Worm (Caenorhabditis elegans): ENCODE results near the gene nhr-36.

The nhr-36 gene

DNA sequence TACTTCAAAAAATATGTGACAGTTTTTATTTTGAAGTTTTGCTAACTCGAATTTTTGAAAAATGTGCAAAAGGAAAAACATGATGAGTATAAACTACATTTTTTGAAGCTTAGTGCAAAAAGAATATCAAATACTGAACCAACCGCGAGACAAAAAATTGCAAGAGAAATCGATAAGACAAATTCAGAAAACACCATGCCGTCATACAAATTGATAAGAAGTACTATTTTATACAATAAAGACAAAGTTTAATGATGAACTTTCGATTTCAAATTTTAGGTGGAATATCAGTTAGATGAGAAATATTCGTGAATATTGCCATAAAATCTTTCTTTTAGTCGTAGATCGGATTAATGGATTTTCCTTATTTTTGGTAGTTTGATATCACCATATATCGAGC lies 1.3 kb upstream of the nhr-36 start:
- no peak for TF ChIP-seq sea-1 (GFP tag; conservative IDR thresholded peaks at IDR 0.05)

DNA sequence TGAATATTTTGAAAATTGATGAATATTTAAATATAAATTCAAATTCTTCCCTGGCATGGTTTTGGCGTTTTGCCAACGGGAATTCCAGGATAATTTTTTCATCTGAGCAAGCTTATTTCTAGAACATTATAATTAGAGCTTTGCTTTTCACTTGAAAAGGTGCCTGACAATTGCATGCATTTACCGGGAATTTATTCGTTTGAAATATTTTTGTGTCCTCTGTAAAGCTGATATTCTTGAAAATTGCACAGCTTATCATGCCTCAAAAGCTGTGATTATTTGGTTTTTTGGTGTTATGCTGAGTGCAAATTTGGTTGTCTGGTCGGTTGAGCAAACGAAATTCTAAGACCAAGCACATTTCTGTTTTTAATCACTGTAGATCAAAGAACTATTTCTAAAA lies 981 bp downstream of the nhr-36 start:
- no peak for TF ChIP-seq tbx-11 (GFP tag; IDR thresholded peaks at IDR 0.05)
- TF ChIP-seq scrt-1 (GFP tag; IDR thresholded peaks at IDR 0.05) = no peak
- TF ChIP-seq hmg-4 (GFP tag; optimal IDR thresholded peaks at IDR 0.05) = no peak
- TF ChIP-seq aly-1 (tag; optimal IDR thresholded peaks at IDR 0.05) = no peak
- no peak for TF ChIP-seq tra-4 (tag; optimal IDR thresholded peaks at IDR 0.05)
- no peak for TF ChIP-seq tbx-37 (GFP tag; conservative IDR thresholded peaks at IDR 0.05)
- TF ChIP-seq pes-1 (GFP tag; IDR thresholded peaks at IDR 0.05) = no peak
- no peak for TF ChIP-seq B0310.2 (tag; optimal IDR thresholded peaks at IDR 0.05)
- TF ChIP-seq flt-1 (GFP tag; IDR thresholded peaks at IDR 0.05) = no peak
- TF ChIP-seq ama-1 (optimal IDR thresholded peaks at IDR 0.05) = no peak
- TF ChIP-seq F13C5.2 (tag; optimal IDR thresholded peaks at IDR 0.05) = no peak
- TF ChIP-seq ets-7 (tag; optimal IDR thresholded peaks at IDR 0.05) = no peak
- no peak for TF ChIP-seq hmbx-1 (tag; optimal IDR thresholded peaks at IDR 0.05)
- no peak for TF ChIP-seq ceh-13 (GFP tag; optimal IDR thresholded peaks at IDR 0.05)

ce11 chrV:9257467-9257866 lies 3.9 kb downstream of the nhr-36 start, which contains the start of gene F07C3.16:
F07C3.16 (minus strand) TSS chrV:9257567.
- no peak for TF ChIP-seq tbx-11 (GFP tag; IDR thresholded peaks at IDR 0.05)
- no peak for TF ChIP-seq scrt-1 (GFP tag; IDR thresholded peaks at IDR 0.05)
- no peak for TF ChIP-seq ceh-13 (GFP tag; optimal IDR thresholded peaks at IDR 0.05)
- TF ChIP-seq aly-1 (tag; optimal IDR thresholded peaks at IDR 0.05) = no peak
- no peak for TF ChIP-seq pes-1 (GFP tag; IDR thresholded peaks at IDR 0.05)
- no peak for TF ChIP-seq ets-7 (tag; optimal IDR thresholded peaks at IDR 0.05)
- TF ChIP-seq hmbx-1 (tag; optimal IDR thresholded peaks at IDR 0.05) = no peak
- no peak for TF ChIP-seq ama-1 (optimal IDR thresholded peaks at IDR 0.05)
- TF ChIP-seq sea-1 (GFP tag; conservative IDR thresholded peaks at IDR 0.05) = no peak
- no peak for TF ChIP-seq flt-1 (GFP tag; IDR thresholded peaks at IDR 0.05)
- no peak for TF ChIP-seq B0310.2 (tag; optimal IDR thresholded peaks at IDR 0.05)
- TF ChIP-seq F13C5.2 (tag; optimal IDR thresholded peaks at IDR 0.05) = no peak
- TF ChIP-seq tra-4 (tag; optimal IDR thresholded peaks at IDR 0.05) = no peak

DNA sequence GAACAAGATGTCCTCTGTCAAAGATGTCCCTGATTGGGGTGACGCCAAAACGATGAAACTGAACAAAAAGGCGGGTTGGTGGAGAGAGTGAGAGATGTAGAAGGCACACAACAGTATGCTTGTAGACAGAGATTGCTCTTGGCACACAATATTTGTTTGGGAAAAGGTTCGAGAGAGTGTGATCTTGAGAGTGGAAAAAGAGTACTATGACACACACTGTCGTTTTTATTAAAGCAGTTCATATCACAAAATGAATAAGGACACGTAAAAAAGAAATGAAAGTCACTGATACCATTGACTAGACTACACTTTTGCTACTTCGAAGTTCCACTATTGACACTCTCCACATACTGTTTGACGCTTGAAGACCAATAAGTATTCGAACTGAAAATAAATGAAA lies 5.9 kb downstream of the nhr-36 start:
- TF ChIP-seq pes-1 (GFP tag; IDR thresholded peaks at IDR 0.05) (no peak), aly-1 (tag; optimal IDR thresholded peaks at IDR 0.05) (no peak), flt-1 (GFP tag; IDR thresholded peaks at IDR 0.05) (no peak), scrt-1 (GFP tag; IDR thresholded peaks at IDR 0.05) (no peak), ceh-13 (GFP tag; optimal IDR thresholded peaks at IDR 0.05) (no peak), tra-4 (tag; optimal IDR thresholded peaks at IDR 0.05) (no peak), hmg-4 (GFP tag; optimal IDR thresholded peaks at IDR 0.05) (no peak), ets-7 (tag; optimal IDR thresholded peaks at IDR 0.05) (no peak), B0310.2 (tag; optimal IDR thresholded peaks at IDR 0.05) (no peak), hnd-1 (tag; optimal IDR thresholded peaks at IDR 0.05) (no peak), tbx-11 (GFP tag; IDR thresholded peaks at IDR 0.05) (no peak), ceh-36 (tag; optimal IDR thresholded peaks at IDR 0.05) (no peak), hmbx-1 (tag; optimal IDR thresholded peaks at IDR 0.05) (no peak), sea-1 (GFP tag; conservative IDR thresholded peaks at IDR 0.05) (no peak), tbx-37 (GFP tag; conservative IDR thresholded peaks at IDR 0.05) (no peak), ama-1 (optimal IDR thresholded peaks at IDR 0.05) (no peak)

- TF ChIP-seq tbx-11 (GFP tag; IDR thresholded peaks at IDR 0.05) (no peak), ceh-36 (tag; optimal IDR thresholded peaks at IDR 0.05) (no peak), flt-1 (GFP tag; IDR thresholded peaks at IDR 0.05) (no peak)
Measured at ce11 chrV:9254012-9254696, 7.2 kb downstream of the nhr-36 start, which contains the start of gene F07C3.9. F07C3.9 (minus strand) TSS chrV:9254646.

ce11 chrV:9249932-9250331 lies 11.5 kb downstream of the nhr-36 start, which contains the start of gene ptd-2:
ptd-2 (plus strand) TSS chrV:9250232.
- no peak for TF ChIP-seq F13C5.2 (tag; optimal IDR thresholded peaks at IDR 0.05)
- no peak for TF ChIP-seq hmbx-1 (tag; optimal IDR thresholded peaks at IDR 0.05)
- no peak for TF ChIP-seq hnd-1 (tag; optimal IDR thresholded peaks at IDR 0.05)
- TF ChIP-seq ama-1 (optimal IDR thresholded peaks at IDR 0.05) = no peak
- TF ChIP-seq ets-7 (tag; optimal IDR thresholded peaks at IDR 0.05) = no peak
- TF ChIP-seq ceh-13 (GFP tag; optimal IDR thresholded peaks at IDR 0.05) = no peak
- no peak for TF ChIP-seq tbx-11 (GFP tag; IDR thresholded peaks at IDR 0.05)
- no peak for TF ChIP-seq scrt-1 (GFP tag; IDR thresholded peaks at IDR 0.05)
- TF ChIP-seq tra-4 (tag; optimal IDR thresholded peaks at IDR 0.05) = no peak
- TF ChIP-seq flt-1 (GFP tag; IDR thresholded peaks at IDR 0.05) = no peak
- no peak for TF ChIP-seq sea-1 (GFP tag; conservative IDR thresholded peaks at IDR 0.05)
- no peak for TF ChIP-seq hmg-4 (GFP tag; optimal IDR thresholded peaks at IDR 0.05)
- no peak for TF ChIP-seq ceh-36 (tag; optimal IDR thresholded peaks at IDR 0.05)
- no peak for TF ChIP-seq tbx-37 (GFP tag; conservative IDR thresholded peaks at IDR 0.05)
- no peak for TF ChIP-seq aly-1 (tag; optimal IDR thresholded peaks at IDR 0.05)

ce11 chrV:9249206-9249605 lies 12.2 kb downstream of the nhr-36 start, which contains the start of gene str-94:
str-94 (minus strand) TSS chrV:9249306.
- TF ChIP-seq pes-1 (GFP tag; IDR thresholded peaks at IDR 0.05) = no peak
- no peak for TF ChIP-seq tbx-11 (GFP tag; IDR thresholded peaks at IDR 0.05)
- no peak for TF ChIP-seq F13C5.2 (tag; optimal IDR thresholded peaks at IDR 0.05)
- no peak for TF ChIP-seq ama-1 (optimal IDR thresholded peaks at IDR 0.05)
- no peak for TF ChIP-seq tbx-37 (GFP tag; conservative IDR thresholded peaks at IDR 0.05)
- no peak for TF ChIP-seq hnd-1 (tag; optimal IDR thresholded peaks at IDR 0.05)
- TF ChIP-seq ceh-36 (tag; optimal IDR thresholded peaks at IDR 0.05) = no peak
- no peak for TF ChIP-seq B0310.2 (tag; optimal IDR thresholded peaks at IDR 0.05)
- no peak for TF ChIP-seq sea-1 (GFP tag; conservative IDR thresholded peaks at IDR 0.05)
- TF ChIP-seq hmbx-1 (tag; optimal IDR thresholded peaks at IDR 0.05) = no peak
- no peak for TF ChIP-seq ets-7 (tag; optimal IDR thresholded peaks at IDR 0.05)
- TF ChIP-seq scrt-1 (GFP tag; IDR thresholded peaks at IDR 0.05) = no peak
- no peak for TF ChIP-seq flt-1 (GFP tag; IDR thresholded peaks at IDR 0.05)

All from whole organism, early embryonic.